Fruit fly (Drosophila melanogaster) whole organism, wandering third instar larva: Measurements from ENCODE around the gene CG5882.

ENCODE experiments used
- CG32264 ChIP-seq: fragments of 200-800 bp; sonication (Bioruptor generic); optimal IDR thresholded peaks from 2 replicates; lab custom pipeline; 2016; ENCODE audit warnings: missing biosample characterization, missing genetic modification characterization
- CG9705 ChIP-seq: fragments of 200-800 bp; sonication (Bioruptor generic); optimal IDR thresholded peaks from 2 replicates; lab custom pipeline; 2018; ENCODE audit warnings: missing biosample characterization, mild to moderate bottlenecking, missing genetic modification characterization
- CrebA ChIP-seq: fragments of 200-800 bp; sonication (Bioruptor generic); optimal IDR thresholded peaks from 2 replicates; lab custom pipeline; 2016; ENCODE audit warnings: missing biosample characterization, mild to moderate bottlenecking, missing genetic modification characterization, borderline replicate concordance
- Dfd ChIP-seq: fragments of >200 bp; optimal IDR thresholded peaks from 2 replicates; lab custom pipeline; 2017; ENCODE audit warnings: missing biosample characterization, missing genetic modification characterization
- Dif ChIP-seq: fragments of 200-275, 200-300 bp; sonication (Bioruptor generic); optimal IDR thresholded peaks from 2 replicates; lab custom pipeline; 2018; ENCODE audit warnings: missing biosample characterization, missing genetic modification characterization; ENCODE audit not compliant: partially characterized antibody
- GATAd ChIP-seq: sonication (Bioruptor generic); optimal IDR thresholded peaks from 2 replicates; lab custom pipeline; 2016; ENCODE audit warnings: missing biosample characterization, missing genetic modification characterization
- HLH106 ChIP-seq: fragments of 200-800 bp; optimal IDR thresholded peaks from 3 replicates; lab custom pipeline; 2019; ENCODE audit warnings: missing biosample characterization, mild to moderate bottlenecking, missing genetic modification characterization, moderate library complexity
- Hnf4 ChIP-seq: fragments of 200-800 bp; sonication (Bioruptor generic); optimal IDR thresholded peaks from 2 replicates; lab custom pipeline; 2016; ENCODE audit warnings: missing biosample characterization, mild to moderate bottlenecking, missing genetic modification characterization
- Hr83 ChIP-seq: fragments of 200-300 bp; sonication (Bioruptor generic); optimal IDR thresholded peaks from 2 replicates; lab custom pipeline; 2016; ENCODE audit warnings: missing biosample characterization, mild to moderate bottlenecking, missing genetic modification characterization, moderate library complexity; ENCODE audit not compliant: poor library complexity, severe bottlenecking
- Jra ChIP-seq: sonication (Bioruptor generic); optimal IDR thresholded peaks from 2 replicates; lab custom pipeline; 2016; ENCODE audit warnings: missing biosample characterization, missing genetic modification characterization
- Mio ChIP-seq: sonication (Bioruptor generic); optimal IDR thresholded peaks from 2 replicates; lab custom pipeline; 2016; ENCODE audit warnings: missing biosample characterization, missing genetic modification characterization
- Myc ChIP-seq: fragments of >200 bp; optimal IDR thresholded peaks from 2 replicates; lab custom pipeline; 2017
- N ChIP-seq: fragments of >200 bp; optimal IDR thresholded peaks from 2 replicates; lab custom pipeline; 2018; ENCODE audit warnings: missing biosample characterization, missing external identifiers, missing genetic modification characterization
- OdsH ChIP-seq: fragments of 200-800 bp; sonication (Bioruptor generic); optimal IDR thresholded peaks from 2 replicates; lab custom pipeline; 2016; ENCODE audit warnings: missing biosample characterization, mild to moderate bottlenecking, missing genetic modification characterization
- Rel ChIP-seq, 2 experiments: fragments of 200-800 bp; sonication (Bioruptor generic) in 1 of 2; optimal IDR thresholded peaks; 2 replicates in 1 of 2; 3 replicates in 1 of 2; lab custom pipeline; 2016 to 2019; ENCODE audit warnings: mild to moderate bottlenecking in 2 of 2, missing biosample characterization in 2 of 2, missing genetic modification characterization in 2 of 2, moderate library complexity in 1 of 2
- Sp1 ChIP-seq: fragments of 200-800 bp; sonication (Bioruptor generic); optimal IDR thresholded peaks from 3 replicates; lab custom pipeline; 2019; ENCODE audit warnings: missing biosample characterization, mild to moderate bottlenecking, missing genetic modification characterization, moderate library complexity
- Vsx2 ChIP-seq: fragments of 200-300, 225-300 bp; sonication (Bioruptor generic); optimal IDR thresholded peaks from 2 replicates; lab custom pipeline; 2018; ENCODE audit warnings: missing biosample characterization, missing genetic modification characterization; ENCODE audit not compliant: partially characterized antibody
- br ChIP-seq: fragments of 200-800 bp; sonication (Bioruptor generic); optimal IDR thresholded peaks from 2 replicates; lab custom pipeline; 2016; ENCODE audit warnings: missing biosample characterization, missing genetic modification characterization
- brk ChIP-seq: fragments of 200-800 bp; sonication (Bioruptor generic); optimal IDR thresholded peaks from 2 replicates; lab custom pipeline; 2016; ENCODE audit warnings: missing biosample characterization, mild to moderate bottlenecking, missing genetic modification characterization
- dl ChIP-seq, 2 experiments: fragments of 175-275, 200-275 bp in 1 of 2; fragments of 200-275 bp in 1 of 2; sonication (Bioruptor generic); optimal IDR thresholded peaks; lab custom pipeline; 2018; ENCODE audit warnings: mild to moderate bottlenecking in 2 of 2, missing biosample characterization in 2 of 2, missing genetic modification characterization in 2 of 2, moderate library complexity in 2 of 2; ENCODE audit not compliant: partially characterized antibody in 2 of 2, insufficient read depth in 1 of 2
- dmrt93B ChIP-seq: fragments of 200-800 bp; sonication (Bioruptor generic); optimal IDR thresholded peaks from 2 replicates; lab custom pipeline; 2018; ENCODE audit warnings: missing biosample characterization, mild to moderate bottlenecking, missing genetic modification characterization
- ey ChIP-seq: fragments of 200-800 bp; sonication (Bioruptor generic); optimal IDR thresholded peaks from 2 replicates; lab custom pipeline; 2016; ENCODE audit warnings: missing biosample characterization, missing genetic modification characterization
- foxo ChIP-seq, 2 experiments: fragments of 200-800 bp; sonication (Bioruptor generic); optimal IDR thresholded peaks; 2 replicates in 1 of 2; 3 replicates in 1 of 2; lab custom pipeline; 2016 to 2017; ENCODE audit warnings: missing biosample characterization in 2 of 2, missing genetic modification characterization in 2 of 2
- fru ChIP-seq: fragments of 200-800 bp; sonication (Bioruptor generic); optimal IDR thresholded peaks from 3 replicates; lab custom pipeline; 2016; ENCODE audit warnings: missing biosample characterization, mild to moderate bottlenecking, missing genetic modification characterization
- h ChIP-seq: fragments of 200-800 bp; sonication (Bioruptor generic); optimal IDR thresholded peaks from 3 replicates; lab custom pipeline; 2016; ENCODE audit warnings: missing biosample characterization, mild to moderate bottlenecking, missing genetic modification characterization
- lola ChIP-seq: fragments of >200 bp; optimal IDR thresholded peaks from 2 replicates; lab custom pipeline; 2017; ENCODE audit warnings: missing biosample characterization, missing genetic modification characterization
- psq ChIP-seq: fragments of 200-800 bp; sonication (Bioruptor generic); optimal IDR thresholded peaks from 3 replicates; lab custom pipeline; 2017; ENCODE audit warnings: missing biosample characterization, mild to moderate bottlenecking, missing genetic modification characterization, moderate library complexity
- rgr ChIP-seq: fragments of 200-800 bp; sonication (Bioruptor generic); optimal IDR thresholded peaks from 3 replicates; lab custom pipeline; 2016; ENCODE audit warnings: missing biosample characterization, mild to moderate bottlenecking, missing genetic modification characterization
- sv ChIP-seq: fragments of 200-800 bp; sonication (Bioruptor generic); optimal IDR thresholded peaks from 3 replicates; lab custom pipeline; 2016; ENCODE audit warnings: missing biosample characterization, missing genetic modification characterization
- tai ChIP-seq: sonication (Bioruptor generic); optimal IDR thresholded peaks from 2 replicates; lab custom pipeline; 2016; ENCODE audit warnings: missing biosample characterization, missing genetic modification characterization
- usp ChIP-seq: fragments of >200 bp; optimal IDR thresholded peaks from 2 replicates; lab custom pipeline; 2017; ENCODE audit warnings: missing biosample characterization, missing genetic modification characterization
- woc ChIP-seq: sonication (Bioruptor generic); optimal IDR thresholded peaks from 2 replicates; lab custom pipeline; 2016; ENCODE audit warnings: missing biosample characterization, mild to moderate bottlenecking, missing genetic modification characterization

CG5882 gene

dm6 chr3R:27075694-27076093 is 42.8 kb upstream of the CG5882 start, which contains the start of gene CG14257:
Gene CG14257 (plus strand): TSS chr3R:27075870.
- no peak for TF ChIP-seq Rel (GFP tag; optimal IDR thresholded peaks at IDR 0.05; lab: Kevin White, UChicago)
- TF ChIP-seq Rel (tag; optimal IDR thresholded peaks at IDR 0.05; lab: Kevin White, UChicago) = peak; percentile 23
- no peak for TF ChIP-seq Dfd (GFP tag; lab: Kevin White, UChicago)
- TF ChIP-seq psq (GFP tag; lab: Kevin White, UChicago) = peak; percentile 71
- TF ChIP-seq Vsx2 (GFP tag; lab: Kevin White, UChicago) = peak; percentile 8
- peak; percentile 48 for TF ChIP-seq Dif (GFP tag; lab: Kevin White, UChicago)

dm6 chr3R:27076618-27077017 is 41.8 kb upstream of the CG5882 start:
- TF ChIP-seq foxo (GFP tag; optimal IDR thresholded peaks at IDR 0.05; lab: Kevin White, UChicago) (no peak), dl (GFP tag; optimal IDR thresholded peaks at IDR 0.05; lab: Kevin White, UChicago; ENCODE audit: insufficient read depth in 1 of 2, partially characterized antibody in 2 of 2) (no peak), Sp1 (GFP tag; lab: Kevin White, UChicago) (no peak), lola (GFP tag; lab: Kevin White, UChicago) (no peak), Dfd (GFP tag; lab: Kevin White, UChicago) (no peak), Jra (GFP tag; lab: Kevin White, UChicago) (no peak), CG32264 (GFP tag; lab: Kevin White, UChicago) (no peak), HLH106 (no peak), rgr (GFP tag; lab: Kevin White, UChicago) (no peak)
- TF ChIP-seq, all 38 proteins: peak for 0

- TF ChIP-seq CrebA (GFP tag; lab: Kevin White, UChicago) (no peak), Myc (peak; percentile 66)
- TF ChIP-seq, all 38 proteins: peak for 1
Measured at dm6 chr3R:27082752-27083151, 35.7 kb upstream of the CG5882 start.

dm6 chr3R:27084528-27085052 is 33.9 kb upstream of the CG5882 start:
- peak; percentile 7 for TF ChIP-seq h (GFP tag; lab: Kevin White, UChicago)
- peak in 1 of 2 experiments; percentile 10 for TF ChIP-seq foxo (GFP tag; optimal IDR thresholded peaks at IDR 0.05; lab: Kevin White, UChicago)
- TF ChIP-seq sv = no peak
- TF ChIP-seq GATAd = no peak
- peak; percentile 12 for TF ChIP-seq fru (GFP tag; lab: Kevin White, UChicago)

- no peak for TF ChIP-seq rgr (GFP tag; lab: Kevin White, UChicago)
- no peak for TF ChIP-seq Mio
Measured at dm6 chr3R:27087549-27087948, 30.9 kb upstream of the CG5882 start, which contains the start of gene Cpr97Ea. Gene Cpr97Ea (minus strand): TSS chr3R:27087778.

dm6 chr3R:27091106-27091505 is 27.3 kb upstream of the CG5882 start, which contains the start of gene Cpr97Eb:
Gene Cpr97Eb (minus strand): TSS chr3R:27091130.
- TF ChIP-seq fru (GFP tag; lab: Kevin White, UChicago) = no peak
- TF ChIP-seq h (GFP tag; lab: Kevin White, UChicago) = no peak
- TF ChIP-seq HLH106 = no peak
- TF ChIP-seq woc (GFP tag; lab: Kevin White, UChicago) = no peak
- TF ChIP-seq Hnf4 = no peak
- no peak for TF ChIP-seq dmrt93B (GFP tag; lab: Kevin White, UChicago)
- no peak for TF ChIP-seq rgr (GFP tag; lab: Kevin White, UChicago)
- TF ChIP-seq lola (GFP tag; lab: Kevin White, UChicago) = no peak
- no peak for TF ChIP-seq br (GFP tag; lab: Kevin White, UChicago)
- no peak for TF ChIP-seq N
- TF ChIP-seq Mio = no peak

- peak; percentile 68 for TF ChIP-seq br (GFP tag; lab: Kevin White, UChicago)
- no peak for TF ChIP-seq CG9705
- TF ChIP-seq Mio = no peak
- TF ChIP-seq dmrt93B (GFP tag; lab: Kevin White, UChicago) = peak; percentile 11
- peak; percentile 16 for TF ChIP-seq woc (GFP tag; lab: Kevin White, UChicago)
- TF ChIP-seq fru (GFP tag; lab: Kevin White, UChicago) = peak; percentile 57
- peak; percentile 71 for TF ChIP-seq rgr (GFP tag; lab: Kevin White, UChicago)
- TF ChIP-seq HLH106 = peak; percentile 65
- peak; percentile 57 for TF ChIP-seq OdsH (GFP tag; lab: Kevin White, UChicago)
- peak; percentile 78 for TF ChIP-seq Hnf4
- TF ChIP-seq foxo (GFP tag; optimal IDR thresholded peaks at IDR 0.05; lab: Kevin White, UChicago) = peak in 1 of 2 experiments; percentile 68
- peak; percentile 51 for TF ChIP-seq psq (GFP tag; lab: Kevin White, UChicago)
- TF ChIP-seq Rel (GFP tag; optimal IDR thresholded peaks at IDR 0.05; lab: Kevin White, UChicago) = no peak
- peak; percentile 85 for TF ChIP-seq Rel (tag; optimal IDR thresholded peaks at IDR 0.05; lab: Kevin White, UChicago)
- peak; percentile 17 for TF ChIP-seq GATAd
- peak; percentile 75 for TF ChIP-seq ey (GFP tag; lab: Kevin White, UChicago)
- no peak for TF ChIP-seq usp (GFP tag; lab: Kevin White, UChicago)
- peak; percentile 74 for TF ChIP-seq h (GFP tag; lab: Kevin White, UChicago)
- peak; percentile 69 for TF ChIP-seq tai (GFP tag; lab: Kevin White, UChicago)
- TF ChIP-seq brk (GFP tag; lab: Kevin White, UChicago) = no peak
- no peak for TF ChIP-seq Hr83
- peak; percentile 48 for TF ChIP-seq Sp1 (GFP tag; lab: Kevin White, UChicago)
Measured at dm6 chr3R:27092263-27092662, 26.2 kb upstream of the CG5882 start.
